Worm (Caenorhabditis elegans): ENCODE data around the gene F15H10.10.

DNA sequence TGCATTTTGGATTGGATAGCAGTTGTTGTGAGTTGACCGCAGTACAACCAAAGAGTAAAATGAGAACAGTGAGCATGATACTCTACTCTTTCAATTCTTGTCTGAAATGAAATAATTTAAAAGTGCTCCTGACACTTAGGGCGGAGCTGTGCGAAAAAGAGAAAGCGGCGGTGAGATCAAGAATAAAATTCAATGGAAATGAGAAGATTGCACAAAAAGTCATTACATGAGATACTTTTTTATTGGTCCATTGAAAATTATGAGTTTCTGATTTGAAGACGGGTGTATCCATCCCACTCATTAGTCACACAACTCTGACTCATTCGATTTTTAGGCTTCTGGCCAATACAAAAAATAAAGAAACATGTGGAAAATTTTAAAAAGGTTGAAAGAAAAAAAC lies 40.4 kb upstream of the F15H10.10 start, which contains the start of gene F22E12.1:
- no peak for TF ChIP-seq ceh-13 (GFP tag; optimal IDR thresholded peaks at IDR 0.05)
- no peak for TF ChIP-seq ama-1 (optimal IDR thresholded peaks at IDR 0.05)
- TF ChIP-seq hnd-1 (tag; optimal IDR thresholded peaks at IDR 0.05): no peak
- no peak for TF ChIP-seq hmbx-1 (tag; optimal IDR thresholded peaks at IDR 0.05)
- TF ChIP-seq ceh-36 (tag; optimal IDR thresholded peaks at IDR 0.05): no peak
- TF ChIP-seq pes-1 (GFP tag; IDR thresholded peaks at IDR 0.05): no peak

Data from whole organism, early embryonic.